Worm (Caenorhabditis elegans) whole organism, L4 larva: ENCODE results near the gene srbc-9.
"Not testable (repeated sequence)": the region's sequence is repeated elsewhere in the genome, so short reads cannot be mapped to it uniquely, and the experiment has no call there.

Experiments used
- R02D3.7 ChIP-seq: fragments of 150-350 bp; sonication (generic microtip); optimal IDR thresholded peaks from 3 replicates; lab custom pipeline; 2014; ENCODE audit warnings: missing biosample characterization, missing genetic modification characterization
- T26A8.4 ChIP-seq: fragments of 200-800 bp; sonication (Bioruptor generic); IDR thresholded peaks from 2 replicates; pipeline ENCODE4 v1.3.6; 2022; ENCODE audit warnings: missing genetic modification characterization, missing compliant biosample characterization
- ZK337.2 ChIP-seq: fragments of 200-800 bp; sonication (Bioruptor generic); IDR thresholded peaks from 2 replicates; pipeline ENCODE4 v1.3.6; 2022; ENCODE audit warnings: missing genetic modification reagents, missing genetic modification characterization, missing compliant biosample characterization
- aha-1 ChIP-seq: fragments of 150-350 bp; peaks from one replicate; lab custom pipeline; 2014; ENCODE audit warnings: missing biosample characterization, missing genetic modification characterization
- attf-4 ChIP-seq: sonication (generic microtip); optimal IDR thresholded peaks from 3 replicates; lab custom pipeline; 2017; ENCODE audit warnings: missing biosample characterization, missing genetic modification characterization
- ceh-20 ChIP-seq: fragments of 200-800 bp; sonication (Bioruptor generic); IDR thresholded peaks from 2 replicates; pipeline ENCODE4 v1.3.6; 2022; ENCODE audit warnings: missing genetic modification reagents, missing genetic modification characterization, missing compliant biosample characterization
- ceh-32 ChIP-seq: sonication (generic microtip); optimal IDR thresholded peaks from 2 replicates; lab custom pipeline; 2016; ENCODE audit warnings: mild to moderate bottlenecking, missing genetic modification characterization, missing compliant biosample characterization; ENCODE audit not compliant: poor library complexity
- ceh-44 ChIP-seq: fragments of 200-800 bp; sonication (Bioruptor generic); IDR thresholded peaks from 2 replicates; pipeline ENCODE4 v1.3.6; 2022; ENCODE audit warnings: missing genetic modification reagents, missing genetic modification characterization, missing compliant biosample characterization
- daf-12 ChIP-seq: fragments of 150-350 bp; optimal IDR thresholded peaks from 2 replicates; lab custom pipeline; 2014; ENCODE audit warnings: missing biosample characterization, missing genetic modification reagents, missing genetic modification characterization
- daf-16 ChIP-seq, 3 experiments: sonication (generic microtip); optimal IDR thresholded peaks; 2 replicates each; lab custom pipeline; 2016 to 2017; ENCODE audit warnings: missing genetic modification characterization in 3 of 3, missing genetic modification reagents in 3 of 3, mild to moderate bottlenecking in 2 of 3, missing compliant biosample characterization in 2 of 3, missing biosample characterization in 1 of 3, moderate library complexity in 1 of 3
- daf-8 ChIP-seq: fragments of 200-800 bp; sonication (Bioruptor generic); IDR thresholded peaks from 2 replicates; pipeline ENCODE4 v1.3.6; 2022; ENCODE audit warnings: missing genetic modification characterization, missing compliant biosample characterization
- dpl-1 ChIP-seq: fragments of 150-350 bp; optimal IDR thresholded peaks from 2 replicates; lab custom pipeline; 2014; ENCODE audit warnings: missing biosample characterization, missing genetic modification reagents, missing genetic modification characterization
- duxl-1 ChIP-seq: sonication (generic microtip); optimal IDR thresholded peaks from 2 replicates; lab custom pipeline; 2016; ENCODE audit warnings: mild to moderate bottlenecking, missing genetic modification characterization, moderate library complexity, missing compliant biosample characterization; ENCODE audit not compliant: poor library complexity
- hif-1 ChIP-seq, 2 experiments: sonication (generic microtip); optimal IDR thresholded peaks; 2 replicates each; lab custom pipeline; 2016 to 2017; ENCODE audit warnings: missing compliant biosample characterization in 2 of 2, missing genetic modification characterization in 2 of 2, missing genetic modification reagents in 2 of 2, missing genotype in 2 of 2, mild to moderate bottlenecking in 1 of 2
- hlh-30 ChIP-seq: sonication (generic microtip); optimal IDR thresholded peaks from 2 replicates; lab custom pipeline; 2017; ENCODE audit warnings: antibody characterized with exemption, mild to moderate bottlenecking, missing genetic modification characterization, missing compliant biosample characterization; ENCODE audit not compliant: insufficient read depth
- lin-15B ChIP-seq: fragments of 150-350 bp; sonication (generic microtip); optimal IDR thresholded peaks from 3 replicates; lab custom pipeline; 2014; ENCODE audit warnings: missing biosample characterization, missing genetic modification characterization
- mdl-1 ChIP-seq, 2 experiments: fragments of 150-350 bp in 1 of 2; sonication (generic microtip) in 1 of 2; optimal IDR thresholded peaks; 2 replicates each; lab custom pipeline; 2014 to 2017; ENCODE audit warnings: missing biosample characterization in 2 of 2, missing genetic modification characterization in 2 of 2
- mep-1 ChIP-seq: fragments of 150-350 bp; sonication (generic microtip); optimal IDR thresholded peaks from 3 replicates; lab custom pipeline; 2014; ENCODE audit warnings: missing biosample characterization, missing genetic modification characterization
- mxl-3 ChIP-seq: fragments of 200-800 bp; sonication (Bioruptor generic); optimal IDR thresholded peaks from 2 replicates; lab custom pipeline; 2018; ENCODE audit warnings: mild to moderate bottlenecking, missing genetic modification characterization, missing compliant biosample characterization
- nhr-102 ChIP-seq: sonication (generic microtip); optimal IDR thresholded peaks from 2 replicates; lab custom pipeline; 2016; ENCODE audit warnings: mild to moderate bottlenecking, missing genetic modification characterization, moderate library complexity, missing compliant biosample characterization
- nhr-28 ChIP-seq: fragments of 150-350 bp; optimal IDR thresholded peaks from 2 replicates; lab custom pipeline; 2014; ENCODE audit warnings: missing biosample characterization, missing genetic modification characterization
- nhr-48 ChIP-seq: sonication (generic microtip); optimal IDR thresholded peaks from 2 replicates; lab custom pipeline; 2016; ENCODE audit warnings: mild to moderate bottlenecking, missing genetic modification characterization, missing compliant biosample characterization
- nhr-6 ChIP-seq: fragments of 150-350 bp; optimal IDR thresholded peaks from 2 replicates; lab custom pipeline; 2014; ENCODE audit warnings: missing biosample characterization, missing genetic modification characterization
- nhr-76 ChIP-seq: fragments of 150-350 bp; optimal IDR thresholded peaks from 2 replicates; lab custom pipeline; 2014; ENCODE audit warnings: missing biosample characterization, missing genetic modification characterization
- nhr-77 ChIP-seq: fragments of 150-350 bp; optimal IDR thresholded peaks from 2 replicates; lab custom pipeline; 2014; ENCODE audit warnings: missing biosample characterization, missing genetic modification characterization
- pha-4 ChIP-seq, 2 experiments: fragments of 150-350 bp in 1 of 2; fragments of 200-800 bp in 1 of 2; sonication (Bioruptor generic) in 1 of 2; IDR thresholded peaks in 1 of 2; optimal IDR thresholded peaks in 1 of 2; 2 replicates each; pipeline versions ENCODE4 v1.3.6 to Lab custom; 2014 to 2022; ENCODE audit warnings: missing genetic modification characterization in 2 of 2, missing genetic modification reagents in 2 of 2, missing biosample characterization in 1 of 2, missing compliant biosample characterization in 1 of 2
- php-3 ChIP-seq: fragments of 200-800 bp; sonication (Bioruptor generic); IDR thresholded peaks from 2 replicates; pipeline ENCODE4 v1.3.6; 2022; ENCODE audit warnings: missing genetic modification reagents, missing genetic modification characterization, missing compliant biosample characterization
- pqm-1 ChIP-seq: sonication (generic microtip); optimal IDR thresholded peaks from 2 replicates; lab custom pipeline; 2017; ENCODE audit warnings: missing biosample characterization, missing genetic modification characterization
- sdz-12 ChIP-seq: fragments of 200-800 bp; sonication (Bioruptor generic); optimal IDR thresholded peaks from 2 replicates; lab custom pipeline; 2018; ENCODE audit warnings: mild to moderate bottlenecking, missing genetic modification characterization, missing compliant biosample characterization
- unc-62 ChIP-seq, 3 experiments: fragments of 150-350 bp in 1 of 3; sonication (generic microtip); optimal IDR thresholded peaks in 2 of 3; peaks in 1 of 3; 1 replicate in 1 of 3; 2 replicates in 2 of 3; lab custom pipeline; 2014 to 2017; ENCODE audit warnings: missing biosample characterization in 3 of 3, missing genetic modification characterization in 3 of 3, missing genetic modification reagents in 3 of 3, missing genotype in 1 of 3
- vab-7 ChIP-seq: fragments of 200-800 bp; sonication (Bioruptor generic); IDR thresholded peaks from 2 replicates; pipeline ENCODE4 v1.3.6; 2022; ENCODE audit warnings: missing genetic modification reagents, missing genetic modification characterization, missing compliant biosample characterization
- zip-2 ChIP-seq: fragments of 150-350 bp; optimal IDR thresholded peaks from 2 replicates; lab custom pipeline; 2014; ENCODE audit warnings: missing biosample characterization, missing genetic modification characterization
- ztf-11 ChIP-seq: fragments of 150-350 bp; optimal IDR thresholded peaks from 2 replicates; lab custom pipeline; 2014; ENCODE audit warnings: missing biosample characterization, missing genetic modification characterization

The srbc-9 gene

ce11 chrV:7521304-7521703, 31.1 kb upstream of the srbc-9 start:
- no peak for TF ChIP-seq attf-4 (tag; lab: Kevin White, UChicago)
- TF ChIP-seq nhr-28 (tag; lab: Kevin White, UChicago): peak; percentile 41
- TF ChIP-seq nhr-48 (tag; lab: Kevin White, UChicago): peak; percentile 19
- peak; percentile 58 for TF ChIP-seq pqm-1 (tag; lab: Kevin White, UChicago)
- TF ChIP-seq R02D3.7 (tag; lab: Kevin White, UChicago): no peak
- no peak for TF ChIP-seq mep-1 (tag; lab: Kevin White, UChicago)
- TF ChIP-seq unc-62 (GFP tag; optimal IDR thresholded peaks at IDR 0.05 in 1 of 2; lab: Kevin White, UChicago): no peak
- TF ChIP-seq unc-62 (tag; optimal IDR thresholded peaks at IDR 0.05; lab: Kevin White, UChicago): no peak
- TF ChIP-seq daf-16 (GFP tag; optimal IDR thresholded peaks at IDR 0.05; lab: Kevin White, UChicago): no peak
- TF ChIP-seq daf-16 (tag; optimal IDR thresholded peaks at IDR 0.05; lab: Kevin White, UChicago): peak; percentile 94
- peak; percentile 22 for TF ChIP-seq nhr-77 (tag; lab: Kevin White, UChicago)

- TF ChIP-seq ztf-11 (no peak), php-3 (GFP tag; lab: Robert Waterston, UW) (no peak), mxl-3 (no peak), sdz-12 (GFP tag; lab: Kevin White, UChicago) (no peak), daf-12 (tag; lab: Kevin White, UChicago) (no peak), zip-2 (tag; lab: Kevin White, UChicago) (no peak), nhr-6 (tag; lab: Kevin White, UChicago) (no peak)
- TF ChIP-seq, all 104 proteins: peak for 0
Measured at ce11 chrV:7520077-7520476, 29.8 kb upstream of the srbc-9 start, which contains the start of gene srb-19. Gene srb-19, minus strand, starts transcription at chrV:7520177.

ce11 chrV:7514939-7515338, 24.7 kb upstream of the srbc-9 start, which contains the start of gene srb-18:
Gene srb-18, plus strand, starts transcription at chrV:7515239.
- no peak for TF ChIP-seq pha-4 (GFP tag; IDR thresholded peaks at IDR 0.05; lab: Robert Waterston, UW)
- no peak for TF ChIP-seq pha-4 (tag; optimal IDR thresholded peaks at IDR 0.05; lab: Kevin White, UChicago)
- no peak for TF ChIP-seq dpl-1 (GFP tag; lab: Kevin White, UChicago)
- TF ChIP-seq T26A8.4 (GFP tag; lab: Robert Waterston, UW): no peak

ce11 chrV:7511465-7511864, 21.2 kb upstream of the srbc-9 start, which contains the start of gene nhr-171:
Gene nhr-171, plus strand, starts transcription at chrV:7511765.
- not testable (repeated sequence) for TF ChIP-seq ceh-20; nhr-102 (tag; lab: Kevin White, UChicago); aha-1 (tag; lab: Kevin White, UChicago)
- TF ChIP-seq, all 104 proteins: peak for 0; not testable (repeated sequence) for 104

ce11 chrV:7508566-7509044, 18.4 kb upstream of the srbc-9 start, which contains the start of the genes str-31 and nhr-172:
Gene str-31, minus strand, starts transcription at chrV:7508666.
Gene nhr-172, plus strand, starts transcription at chrV:7508994.
- TF ChIP-seq ceh-44 (GFP tag; lab: Robert Waterston, UW): no peak
- TF ChIP-seq ceh-32 (tag; lab: Kevin White, UChicago): no peak
- TF ChIP-seq hif-1 (tag; optimal IDR thresholded peaks at IDR 0.05; lab: Kevin White, UChicago): no peak
- no peak for TF ChIP-seq daf-8 (GFP tag; lab: Robert Waterston, UW)
- TF ChIP-seq mdl-1 (tag; optimal IDR thresholded peaks at IDR 0.05; lab: Kevin White, UChicago): no peak
- TF ChIP-seq php-3 (GFP tag; lab: Robert Waterston, UW): no peak
- TF ChIP-seq vab-7 (GFP tag; lab: Robert Waterston, UW): no peak
- no peak for TF ChIP-seq hlh-30
- TF ChIP-seq ZK337.2 (GFP tag; lab: Robert Waterston, UW): no peak
- no peak for TF ChIP-seq R02D3.7 (tag; lab: Kevin White, UChicago)
- no peak for TF ChIP-seq sdz-12 (GFP tag; lab: Kevin White, UChicago)
- no peak for TF ChIP-seq duxl-1 (tag; lab: Kevin White, UChicago)
- no peak for TF ChIP-seq nhr-76 (tag; lab: Kevin White, UChicago)
- no peak for TF ChIP-seq daf-12 (tag; lab: Kevin White, UChicago)
- TF ChIP-seq lin-15B (tag; lab: Kevin White, UChicago): no peak
- TF ChIP-seq, all 104 proteins: peak for 0
